Fruit fly (Drosophila melanogaster) whole organism: ENCODE data around the gene Cyp4ac2.

Source experiments
- Dll ChIP-seq: fragments of >200 bp; optimal IDR thresholded peaks from 2 replicates; lab custom pipeline; 2017
- psq ChIP-seq: fragments of >200 bp; optimal IDR thresholded peaks from 2 replicates; lab custom pipeline; 2017

DNA sequence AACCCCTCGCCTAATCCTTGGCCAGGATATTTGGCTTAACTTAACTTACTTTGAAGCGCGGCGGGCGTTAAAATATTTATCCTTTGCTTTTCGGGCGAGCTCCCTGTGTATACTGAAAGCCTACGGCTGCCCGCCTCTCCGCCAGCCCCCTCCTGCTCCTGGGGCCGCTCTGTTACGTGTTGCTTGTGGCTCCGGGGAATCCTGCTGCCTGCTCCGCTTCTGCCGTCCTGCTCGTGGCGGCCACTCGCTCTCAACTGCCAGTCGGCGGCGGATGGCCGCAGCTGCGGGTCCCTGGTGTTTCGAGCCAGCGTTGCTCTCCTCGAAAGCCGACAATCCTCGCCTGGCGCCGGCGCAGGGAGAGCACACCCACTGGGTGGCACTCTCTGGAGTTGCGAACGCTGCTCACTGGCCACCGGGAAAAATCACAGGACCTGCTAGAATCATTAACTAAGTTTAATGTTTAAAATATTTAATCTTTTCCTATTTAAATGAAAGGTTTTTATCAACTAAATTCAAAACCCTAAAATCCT lies 48.5 kb downstream of the Cyp4ac2 start, which contains the start of gene CG14024:
- TF ChIP-seq Dll (peak; percentile 44), psq (lab: Kevin White, UChicago) (no peak)
